Worm (Caenorhabditis elegans): Measurements from ENCODE around the gene C06G4.4.

DNA sequence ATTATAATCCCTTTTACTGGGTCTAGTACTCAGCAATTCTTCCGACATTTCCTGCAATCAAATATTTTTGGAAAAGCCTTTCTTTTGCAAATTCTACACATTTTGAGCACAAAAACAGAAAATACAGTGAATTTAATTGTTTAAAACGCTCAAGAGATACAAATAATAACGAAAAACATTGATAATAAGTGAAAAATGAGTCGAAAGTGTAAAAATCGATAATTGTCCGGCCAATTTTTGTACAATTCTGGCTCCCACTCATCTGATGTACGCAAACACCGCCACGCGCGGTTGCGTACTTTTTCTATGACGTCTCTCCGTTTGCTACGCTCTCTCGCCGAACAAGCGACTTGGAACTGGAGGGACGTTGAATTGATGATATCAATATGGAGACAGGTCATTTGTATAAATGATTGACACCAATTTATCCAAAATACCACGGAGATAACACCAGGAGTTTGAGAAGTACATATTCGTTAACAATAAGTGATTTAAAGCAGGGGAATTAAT, 43.3 kb upstream of the C06G4.4 start, which contains the start of gene lin-36:
- TF ChIP-seq unc-62 (GFP tag; optimal IDR thresholded peaks at IDR 0.05) (peak; percentile 97), mls-2 (tag; optimal IDR thresholded peaks at IDR 0.05) (peak; percentile 59), ztf-11 (tag; optimal IDR thresholded peaks at IDR 0.05) (no peak), lin-13 (tag; optimal IDR thresholded peaks at IDR 0.05) (peak; percentile 86), nhr-237 (tag; optimal IDR thresholded peaks at IDR 0.05) (peak; percentile 70)
